Fruit fly (Drosophila melanogaster): Measurements from ENCODE around the gene BtbVII.
A peak's percentile ranks its signal among the peaks of the same experiment; 100 is the strongest.

DNA sequence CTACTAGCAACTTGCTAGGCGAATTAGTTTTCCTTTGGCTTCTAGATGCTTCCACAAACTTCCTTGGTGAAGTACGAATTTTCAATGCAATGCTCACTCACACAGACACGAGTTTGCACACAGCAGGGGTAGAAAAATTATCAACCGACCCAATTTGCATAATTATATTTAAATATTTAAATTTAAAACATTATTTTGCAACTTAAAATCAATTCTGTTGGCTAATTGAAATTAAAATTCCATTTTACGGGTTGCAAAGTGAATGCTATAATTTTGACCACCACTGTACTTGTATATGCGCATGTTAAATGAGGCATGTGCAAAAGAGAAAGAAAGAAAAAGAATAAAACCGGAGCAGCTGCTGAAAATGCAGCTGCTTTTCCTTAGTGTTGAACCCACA lies 45.6 kb downstream of the BtbVII start:
- peak; percentile 99 for TF ChIP-seq CG4496 (GFP tag; IDR thresholded peaks at IDR 0.05)
- peak; percentile 98 for TF ChIP-seq Pif1B (GFP tag; optimal IDR thresholded peaks at IDR 0.05)
- TF ChIP-seq D1 (tag; optimal IDR thresholded peaks at IDR 0.05), result no peak
- peak; percentile 94 for TF ChIP-seq CG8159 (tag; optimal IDR thresholded peaks at IDR 0.05)
- TF ChIP-seq CG12605 (GFP tag; IDR thresholded peaks at IDR 0.05), result peak; percentile 99
- no peak for TF ChIP-seq EcR (GFP tag; optimal IDR thresholded peaks at IDR 0.05)
